Worm (Caenorhabditis elegans) whole organism, L4 larva: ENCODE measurements around the gene F20B6.6.
A peak's percentile ranks its signal among the peaks of the same experiment; 100 is the strongest.

ENCODE experiments used
- T20F7.1 ChIP-seq: fragments of 200-800 bp; sonication (Bioruptor generic); optimal IDR thresholded peaks from 2 replicates; lab custom pipeline; 2018; ENCODE audit warnings: mild to moderate bottlenecking, missing genetic modification characterization, missing compliant biosample characterization
- T26A8.4 ChIP-seq: fragments of 200-800 bp; sonication (Bioruptor generic); IDR thresholded peaks from 2 replicates; pipeline ENCODE4 v1.3.6; 2022; ENCODE audit warnings: missing genetic modification characterization, missing compliant biosample characterization
- Y48G9A.11 ChIP-seq: fragments of 200-800 bp; sonication (Bioruptor generic); IDR thresholded peaks from 2 replicates; pipeline ENCODE4 v1.3.6; 2022; ENCODE audit warnings: missing genetic modification reagents, missing genetic modification characterization, missing compliant biosample characterization
- ZK337.2 ChIP-seq: fragments of 200-800 bp; sonication (Bioruptor generic); IDR thresholded peaks from 2 replicates; pipeline ENCODE4 v1.3.6; 2022; ENCODE audit warnings: missing genetic modification reagents, missing genetic modification characterization, missing compliant biosample characterization
- ama-1 ChIP-seq: fragments of 150-350 bp; optimal IDR thresholded peaks from 2 replicates; lab custom pipeline; 2014; ENCODE audit warnings: inconsistent platforms, mixed read lengths
- ceh-20 ChIP-seq: fragments of 200-800 bp; sonication (Bioruptor generic); IDR thresholded peaks from 2 replicates; pipeline ENCODE4 v1.3.6; 2022; ENCODE audit warnings: missing genetic modification reagents, missing genetic modification characterization, missing compliant biosample characterization
- ceh-28 ChIP-seq: fragments of 150-350 bp; optimal IDR thresholded peaks from 2 replicates; lab custom pipeline; 2014; ENCODE audit warnings: missing biosample characterization, missing genetic modification reagents, missing genetic modification characterization
- daf-16 ChIP-seq, 3 experiments: sonication (generic microtip); optimal IDR thresholded peaks; 2 replicates each; lab custom pipeline; 2016 to 2017; ENCODE audit warnings: missing genetic modification characterization in 3 of 3, missing genetic modification reagents in 3 of 3, mild to moderate bottlenecking in 2 of 3, missing compliant biosample characterization in 2 of 3, missing biosample characterization in 1 of 3, moderate library complexity in 1 of 3
- dmd-6 ChIP-seq: fragments of 200-800 bp; sonication (Bioruptor generic); IDR thresholded peaks from 2 replicates; pipeline ENCODE4 v1.3.6; 2022; ENCODE audit warnings: missing genetic modification reagents, missing genetic modification characterization, missing compliant biosample characterization
- dve-1 ChIP-seq: sonication (generic microtip); optimal IDR thresholded peaks from 2 replicates; lab custom pipeline; 2017; ENCODE audit warnings: antibody characterized with exemption, mild to moderate bottlenecking, missing genetic modification characterization, missing compliant biosample characterization; ENCODE audit not compliant: insufficient read depth
- egl-43 ChIP-seq: fragments of 200-800 bp; sonication (Bioruptor generic); IDR thresholded peaks from 2 replicates; pipeline ENCODE4 v1.3.6; 2022; ENCODE audit warnings: missing genetic modification reagents, missing genetic modification characterization, missing compliant biosample characterization
- hif-1 ChIP-seq, 2 experiments: sonication (generic microtip); optimal IDR thresholded peaks; 2 replicates each; lab custom pipeline; 2016 to 2017; ENCODE audit warnings: missing compliant biosample characterization in 2 of 2, missing genetic modification characterization in 2 of 2, missing genetic modification reagents in 2 of 2, missing genotype in 2 of 2, mild to moderate bottlenecking in 1 of 2
- hlh-11 ChIP-seq: fragments of 200-800 bp; sonication (Bioruptor generic); optimal IDR thresholded peaks from 2 replicates; lab custom pipeline; 2018; ENCODE audit warnings: mild to moderate bottlenecking, missing genetic modification characterization, missing compliant biosample characterization
- hlh-30 ChIP-seq: sonication (generic microtip); optimal IDR thresholded peaks from 2 replicates; lab custom pipeline; 2017; ENCODE audit warnings: antibody characterized with exemption, mild to moderate bottlenecking, missing genetic modification characterization, missing compliant biosample characterization; ENCODE audit not compliant: insufficient read depth
- hmg-1.1 ChIP-seq: fragments of 200-800 bp; sonication (Bioruptor generic); IDR thresholded peaks from 2 replicates; pipeline ENCODE4 v1.3.6; 2022; ENCODE audit warnings: missing genetic modification reagents, missing genetic modification characterization, missing compliant biosample characterization
- lim-7 ChIP-seq: fragments of 200-800 bp; sonication (Bioruptor generic); IDR thresholded peaks from 2 replicates; pipeline ENCODE4 v1.3.6; 2022; ENCODE audit warnings: missing genetic modification characterization, missing compliant biosample characterization
- mdl-1 ChIP-seq, 2 experiments: fragments of 150-350 bp in 1 of 2; sonication (generic microtip) in 1 of 2; optimal IDR thresholded peaks; 2 replicates each; lab custom pipeline; 2014 to 2017; ENCODE audit warnings: missing biosample characterization in 2 of 2, missing genetic modification characterization in 2 of 2
- mep-1 ChIP-seq: fragments of 150-350 bp; sonication (generic microtip); optimal IDR thresholded peaks from 3 replicates; lab custom pipeline; 2014; ENCODE audit warnings: missing biosample characterization, missing genetic modification characterization
- mes-2 ChIP-seq: sonication (generic microtip); optimal IDR thresholded peaks from 2 replicates; lab custom pipeline; 2016; ENCODE audit warnings: missing genotype, mild to moderate bottlenecking, missing genetic modification characterization, missing compliant biosample characterization; ENCODE audit not compliant: poor library complexity, severe bottlenecking
- mxl-2 ChIP-seq: fragments of 200-800 bp; sonication (Bioruptor generic); conservative IDR thresholded peaks from 2 replicates; pipeline ENCODE4 v1.3.6; 2022; ENCODE audit warnings: missing genetic modification reagents, missing genetic modification characterization, missing compliant biosample characterization
- mxl-3 ChIP-seq: fragments of 200-800 bp; sonication (Bioruptor generic); optimal IDR thresholded peaks from 2 replicates; lab custom pipeline; 2018; ENCODE audit warnings: mild to moderate bottlenecking, missing genetic modification characterization, missing compliant biosample characterization
- nhr-10 ChIP-seq: fragments of 150-350 bp; optimal IDR thresholded peaks from 2 replicates; lab custom pipeline; 2014; ENCODE audit warnings: missing biosample characterization, missing genetic modification characterization
- nhr-102 ChIP-seq: sonication (generic microtip); optimal IDR thresholded peaks from 2 replicates; lab custom pipeline; 2016; ENCODE audit warnings: mild to moderate bottlenecking, missing genetic modification characterization, moderate library complexity, missing compliant biosample characterization
- nhr-28 ChIP-seq: fragments of 150-350 bp; optimal IDR thresholded peaks from 2 replicates; lab custom pipeline; 2014; ENCODE audit warnings: missing biosample characterization, missing genetic modification characterization
- nhr-41 ChIP-seq: fragments of 200-800 bp; sonication (Bioruptor generic); IDR thresholded peaks from 2 replicates; pipeline ENCODE4 v1.3.6; 2022; ENCODE audit warnings: missing genetic modification reagents, missing genetic modification characterization, missing compliant biosample characterization
- nhr-42 ChIP-seq: fragments of 200-800 bp; sonication (Bioruptor generic); IDR thresholded peaks from 2 replicates; pipeline ENCODE4 v1.3.6; 2022; ENCODE audit warnings: missing genetic modification characterization, missing compliant biosample characterization
- nhr-48 ChIP-seq: sonication (generic microtip); optimal IDR thresholded peaks from 2 replicates; lab custom pipeline; 2016; ENCODE audit warnings: mild to moderate bottlenecking, missing genetic modification characterization, missing compliant biosample characterization
- nhr-6 ChIP-seq: fragments of 150-350 bp; optimal IDR thresholded peaks from 2 replicates; lab custom pipeline; 2014; ENCODE audit warnings: missing biosample characterization, missing genetic modification characterization
- nhr-77 ChIP-seq: fragments of 150-350 bp; optimal IDR thresholded peaks from 2 replicates; lab custom pipeline; 2014; ENCODE audit warnings: missing biosample characterization, missing genetic modification characterization
- php-3 ChIP-seq: fragments of 200-800 bp; sonication (Bioruptor generic); IDR thresholded peaks from 2 replicates; pipeline ENCODE4 v1.3.6; 2022; ENCODE audit warnings: missing genetic modification reagents, missing genetic modification characterization, missing compliant biosample characterization
- pqm-1 ChIP-seq: sonication (generic microtip); optimal IDR thresholded peaks from 2 replicates; lab custom pipeline; 2017; ENCODE audit warnings: missing biosample characterization, missing genetic modification characterization
- rbr-2 ChIP-seq: sonication (generic microtip); optimal IDR thresholded peaks from 2 replicates; lab custom pipeline; 2016; ENCODE audit warnings: missing genotype, missing genetic modification characterization, missing compliant biosample characterization
- set-16 ChIP-seq: fragments of 200-800 bp; sonication (Bioruptor generic); IDR thresholded peaks from 2 replicates; pipeline ENCODE4 v1.3.6; 2022; ENCODE audit warnings: missing genetic modification reagents, missing genetic modification characterization, missing compliant biosample characterization
- spr-1 ChIP-seq: sonication (generic microtip); optimal IDR thresholded peaks from 2 replicates; lab custom pipeline; 2016; ENCODE audit warnings: mild to moderate bottlenecking, missing genetic modification characterization, missing compliant biosample characterization
- unc-130 ChIP-seq: sonication (generic microtip); optimal IDR thresholded peaks from 2 replicates; lab custom pipeline; 2016; ENCODE audit warnings: missing genetic modification reagents, missing genetic modification characterization, missing compliant biosample characterization
- unc-62 ChIP-seq, 3 experiments: fragments of 150-350 bp in 1 of 3; sonication (generic microtip); optimal IDR thresholded peaks in 2 of 3; peaks in 1 of 3; 1 replicate in 1 of 3; 2 replicates in 2 of 3; lab custom pipeline; 2014 to 2017; ENCODE audit warnings: missing biosample characterization in 3 of 3, missing genetic modification characterization in 3 of 3, missing genetic modification reagents in 3 of 3, missing genotype in 1 of 3
- vab-7 ChIP-seq: fragments of 200-800 bp; sonication (Bioruptor generic); IDR thresholded peaks from 2 replicates; pipeline ENCODE4 v1.3.6; 2022; ENCODE audit warnings: missing genetic modification reagents, missing genetic modification characterization, missing compliant biosample characterization
- zfp-3 ChIP-seq: fragments of 200-800 bp; sonication (Bioruptor generic); conservative IDR thresholded peaks from 2 replicates; pipeline ENCODE4 v1.3.6; 2022; ENCODE audit warnings: missing genetic modification reagents, missing genetic modification characterization, missing compliant biosample characterization
- zip-2 ChIP-seq: fragments of 150-350 bp; optimal IDR thresholded peaks from 2 replicates; lab custom pipeline; 2014; ENCODE audit warnings: missing biosample characterization, missing genetic modification characterization

Gene F20B6.6

ce11 chrX:4246237-4246697, 44.3 kb upstream of the F20B6.6 start:
- TF ChIP-seq vab-7 (GFP tag; lab: Robert Waterston, UW) (no peak), hlh-11 (peak; percentile 45), mep-1 (tag; lab: Kevin White, UChicago) (peak; percentile 48), ZK337.2 (GFP tag; lab: Robert Waterston, UW) (no peak), Y48G9A.11 (no peak), mxl-3 (GFP tag; lab: Kevin White, UChicago) (peak; percentile 70), unc-130 (GFP tag; lab: Kevin White, UChicago) (no peak), T26A8.4 (GFP tag; lab: Robert Waterston, UW) (peak; percentile 62; the same call in 1 of the 2 replicates), nhr-28 (peak; percentile 18), egl-43 (GFP tag; lab: Robert Waterston, UW) (no peak), nhr-42 (peak; percentile 14; the same call in 1 of the 2 replicates), ceh-28 (tag; lab: Kevin White, UChicago) (no peak), nhr-10 (tag; lab: Kevin White, UChicago) (peak; percentile 40), mdl-1 (tag; optimal IDR thresholded peaks at IDR 0.05; lab: Kevin White, UChicago) (peak in 1 of 2 experiments; percentile 73), daf-16 (GFP tag; optimal IDR thresholded peaks at IDR 0.05; lab: Kevin White, UChicago) (peak; percentile 8 to 58), daf-16 (tag; optimal IDR thresholded peaks at IDR 0.05; lab: Kevin White, UChicago) (peak; percentile 70), spr-1 (tag; lab: Kevin White, UChicago) (peak; percentile 2), mes-2 (tag; lab: Kevin White, UChicago) (peak; percentile 52), nhr-77 (tag; lab: Kevin White, UChicago) (peak; percentile 37), dmd-6 (GFP tag; lab: Robert Waterston, UW) (peak; percentile 26; the same call in 1 of the 2 replicates), mxl-2 (0 out of 2 replicates have a peak, but pooled peaks have one; percentile 2), nhr-48 (no peak), ama-1 (peak; percentile 91), zip-2 (tag; lab: Kevin White, UChicago) (peak; percentile 23), pqm-1 (tag; lab: Kevin White, UChicago) (peak; percentile 19), nhr-6 (tag; lab: Kevin White, UChicago) (no peak), lim-7 (GFP tag; lab: Robert Waterston, UW) (0 out of 2 replicates have a peak, but pooled peaks have one; percentile 54), hif-1 (tag; optimal IDR thresholded peaks at IDR 0.05; lab: Kevin White, UChicago) (no peak), hlh-30 (tag; lab: Kevin White, UChicago) (peak; percentile 44), hmg-1.1 (GFP tag; lab: Robert Waterston, UW) (0 out of 2 replicates have a peak, but pooled peaks have one; percentile 7), nhr-102 (tag; lab: Kevin White, UChicago) (peak; percentile 38), unc-62 (GFP tag; optimal IDR thresholded peaks at IDR 0.05 in 1 of 2; lab: Kevin White, UChicago) (peak in 1 of 2 experiments; percentile 91), unc-62 (tag; optimal IDR thresholded peaks at IDR 0.05; lab: Kevin White, UChicago) (no peak), T20F7.1 (GFP tag; lab: Kevin White, UChicago) (peak; percentile 52), dve-1 (tag; lab: Kevin White, UChicago) (peak; percentile 65), nhr-41 (GFP tag; lab: Robert Waterston, UW) (peak; percentile 38; the same call in 1 of the 2 replicates), rbr-2 (tag; lab: Kevin White, UChicago) (no peak), zfp-3 (GFP tag; lab: Robert Waterston, UW) (peak; percentile 72), ceh-20 (0 out of 2 replicates have a peak, but pooled peaks have one; percentile 35), php-3 (GFP tag; lab: Robert Waterston, UW) (peak; percentile 57; the same call in 1 of the 2 replicates), set-16 (no peak)
